Fruit fly (Drosophila melanogaster) whole organism, pupa: ENCODE measurements around the gene Ir87a.

ENCODE experiments used
- CG12605 ChIP-seq: fragments of 200-800 bp; sonication (Bioruptor generic); IDR thresholded peaks from 2 replicates; pipeline ENCODE4 v1.3.6; 2022; ENCODE audit warnings: missing biosample characterization, missing genetic modification characterization
- CG13204 ChIP-seq: fragments of 200-800 bp; sonication (Bioruptor generic); optimal IDR thresholded peaks from 2 replicates; lab custom pipeline; 2018; ENCODE audit warnings: missing biosample characterization, mild to moderate bottlenecking, missing genetic modification characterization, moderate library complexity
- CG34367 ChIP-seq: fragments of 200-800 bp; sonication (Bioruptor generic); optimal IDR thresholded peaks from 2 replicates; lab custom pipeline; 2018; ENCODE audit warnings: missing biosample characterization, mild to moderate bottlenecking, missing genetic modification characterization
- CG4496 ChIP-seq: fragments of 200-800 bp; sonication (Bioruptor generic); IDR thresholded peaks from 3 replicates; pipeline ENCODE4 v1.3.6; 2022; ENCODE audit warnings: missing biosample characterization, missing genetic modification characterization
- EcR ChIP-seq: fragments of 200-800 bp; sonication (Bioruptor generic); optimal IDR thresholded peaks from 3 replicates; lab custom pipeline; 2019; ENCODE audit warnings: missing biosample characterization, missing genetic modification characterization, mild to moderate bottlenecking, moderate library complexity, missing genetic modification reagents
- Pif1B ChIP-seq: fragments of 200-800 bp; sonication (Bioruptor generic); optimal IDR thresholded peaks from 3 replicates; lab custom pipeline; 2016; ENCODE audit warnings: missing biosample characterization, missing genetic modification characterization
- Snoo ChIP-seq: fragments of 200-800 bp; sonication (Bioruptor generic); optimal IDR thresholded peaks from 3 replicates; lab custom pipeline; 2017; ENCODE audit warnings: missing biosample characterization, mild to moderate bottlenecking, missing genetic modification characterization, inconsistent platforms
- gl ChIP-seq: fragments of 200-800 bp; sonication (Bioruptor generic); optimal IDR thresholded peaks from 2 replicates; lab custom pipeline; 2018; ENCODE audit warnings: missing biosample characterization, mild to moderate bottlenecking, missing genetic modification characterization

dm6 chr3R:13371840-13372680, 48.0 kb upstream of the Ir87a start, which contains the start of the genes Lip3 and CG34309:
- peak; percentile 57 for TF ChIP-seq Snoo (tag; lab: Kevin White, UChicago)
- no peak for TF ChIP-seq gl (tag; lab: Kevin White, UChicago)
- TF ChIP-seq EcR, result no peak
- TF ChIP-seq Pif1B, result no peak
- no peak for TF ChIP-seq CG12605
- TF ChIP-seq CG34367 (tag; lab: Kevin White, UChicago), result no peak
- no peak for TF ChIP-seq CG13204 (GFP tag; lab: Kevin White, UChicago)
- TF ChIP-seq CG4496 (GFP tag; lab: Robert Waterston, UW), result no peak
